Worm (Caenorhabditis elegans) whole organism, dauer: Measurements from ENCODE around the gene srw-24.
"Not testable (repeated sequence)": the region's sequence is repeated elsewhere in the genome, so short reads cannot be mapped to it uniquely, and the experiment has no call there.

ENCODE experiments used
- unc-62 ChIP-seq: sonication (generic microtip); optimal IDR thresholded peaks from 2 replicates; lab custom pipeline; 2017; ENCODE audit warnings: missing biosample characterization, missing genetic modification reagents, missing genetic modification characterization

srw-24 gene

ce11 chrV:15256669-15257068 lies 32.9 kb downstream of the srw-24 start, which contains the start of gene srsx-39:
Gene srsx-39 (minus strand): TSS chrV:15256769.
- TF ChIP-seq unc-62: not testable (repeated sequence)

- TF ChIP-seq unc-62: no peak
Measured at ce11 chrV:15259049-15259448, 35.3 kb downstream of the srw-24 start, which contains the start of gene srsx-37. Gene srsx-37 (minus strand): TSS chrV:15259149.

ce11 chrV:15259904-15260303 lies 36.1 kb downstream of the srw-24 start, which contains the start of gene M01B2.8:
Gene M01B2.8 (plus strand): TSS chrV:15260204.
- no peak for TF ChIP-seq unc-62

- not testable (repeated sequence) for TF ChIP-seq unc-62
Measured at ce11 chrV:15262336-15262735, 38.6 kb downstream of the srw-24 start, which contains the start of gene M01B2.10. Gene M01B2.10 (minus strand): TSS chrV:15262436.

- TF ChIP-seq unc-62: no peak
Measured at ce11 chrV:15264131-15264530, 40.4 kb downstream of the srw-24 start, which contains the start of gene M01B2.12. Gene M01B2.12 (minus strand): TSS chrV:15264231.

ce11 chrV:15265814-15266213 lies 42.0 kb downstream of the srw-24 start, which contains the start of gene M01B2.13:
Gene M01B2.13 (minus strand): TSS chrV:15265914.
- no peak for TF ChIP-seq unc-62

ce11 chrV:15267405-15267804 lies 43.6 kb downstream of the srw-24 start, which contains the start of gene T10H4.13:
Gene T10H4.13 (minus strand): TSS chrV:15267505.
- TF ChIP-seq unc-62: no peak

- TF ChIP-seq unc-62: no peak
Measured at ce11 chrV:15268302-15268701, 44.5 kb downstream of the srw-24 start, which contains the start of gene srw-22. Gene srw-22 (plus strand): TSS chrV:15268602.

- TF ChIP-seq unc-62: no peak
Measured at ce11 chrV:15272263-15272662, 48.5 kb downstream of the srw-24 start, which contains the start of gene T10H4.4. Gene T10H4.4 (minus strand): TSS chrV:15272363.

- no peak for TF ChIP-seq unc-62
Measured at ce11 chrV:15274757-15275156, 51.0 kb downstream of the srw-24 start, which contains the start of gene srw-16. Gene srw-16 (minus strand): TSS chrV:15274857.
